Fruit fly (Drosophila melanogaster): ENCODE results near the gene CG11836.

CG11836 gene

DNA sequence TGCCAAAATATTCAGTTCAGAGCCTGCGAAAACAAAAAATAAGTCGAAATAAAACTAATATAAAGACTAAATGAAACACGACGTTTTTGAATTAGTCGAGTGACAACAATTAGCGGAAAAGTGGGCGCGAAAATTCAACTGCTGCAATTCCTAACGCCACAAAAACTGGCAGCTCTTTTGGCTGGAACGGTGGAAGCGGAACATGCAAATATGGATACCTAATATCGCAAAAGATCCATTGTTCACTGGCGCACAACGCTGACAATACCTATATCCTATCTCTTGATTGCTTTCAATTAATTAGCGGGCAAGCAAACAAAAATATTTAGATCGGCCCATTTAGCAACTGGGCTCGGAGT lies 21.6 kb upstream of the CG11836 start, which contains the start of gene CG11791:
CG11791 (plus strand) TSS at position 234 of the 359 bp plus-strand sequence.
- TF ChIP-seq psq (optimal IDR thresholded peaks at IDR 0.05) (no peak), usp (GFP tag; optimal IDR thresholded peaks at IDR 0.05) (no peak), pan (optimal IDR thresholded peaks at IDR 0.05) (no peak), Dll (optimal IDR thresholded peaks at IDR 0.05) (no peak), EcR (GFP tag; optimal IDR thresholded peaks at IDR 0.05) (no peak), CG8478 (optimal IDR thresholded peaks at IDR 0.05) (no peak)

dm6 chr3R:25049742-25050517 lies 21.0 kb upstream of the CG11836 start:
- TF ChIP-seq EcR (GFP tag; optimal IDR thresholded peaks at IDR 0.05) = no peak
- TF ChIP-seq pan (optimal IDR thresholded peaks at IDR 0.05) = no peak
- no peak for TF ChIP-seq Dll (optimal IDR thresholded peaks at IDR 0.05)
- no peak for TF ChIP-seq CG8478 (optimal IDR thresholded peaks at IDR 0.05)
- no peak for TF ChIP-seq usp (GFP tag; optimal IDR thresholded peaks at IDR 0.05)
- TF ChIP-seq psq (optimal IDR thresholded peaks at IDR 0.05) = no peak

- TF ChIP-seq EcR (GFP tag; optimal IDR thresholded peaks at IDR 0.05) (no peak), usp (GFP tag; optimal IDR thresholded peaks at IDR 0.05) (no peak), psq (optimal IDR thresholded peaks at IDR 0.05) (no peak), pan (optimal IDR thresholded peaks at IDR 0.05) (no peak), Dll (optimal IDR thresholded peaks at IDR 0.05) (no peak), CG8478 (optimal IDR thresholded peaks at IDR 0.05) (no peak)
Observed at dm6 chr3R:25050649-25051048, 20.3 kb upstream of the CG11836 start.

dm6 chr3R:25051441-25052097 lies 19.4 kb upstream of the CG11836 start:
- TF ChIP-seq usp (GFP tag; optimal IDR thresholded peaks at IDR 0.05) (no peak), Dll (optimal IDR thresholded peaks at IDR 0.05) (no peak), psq (optimal IDR thresholded peaks at IDR 0.05) (no peak), EcR (GFP tag; optimal IDR thresholded peaks at IDR 0.05) (no peak), CG8478 (optimal IDR thresholded peaks at IDR 0.05) (no peak), pan (optimal IDR thresholded peaks at IDR 0.05) (no peak)

- TF ChIP-seq psq (optimal IDR thresholded peaks at IDR 0.05) (no peak), Dll (optimal IDR thresholded peaks at IDR 0.05) (no peak), usp (GFP tag; optimal IDR thresholded peaks at IDR 0.05) (no peak), CG8478 (optimal IDR thresholded peaks at IDR 0.05) (no peak), pan (optimal IDR thresholded peaks at IDR 0.05) (no peak), EcR (GFP tag; optimal IDR thresholded peaks at IDR 0.05) (no peak)
Observed at dm6 chr3R:25054451-25055188, 16.3 kb upstream of the CG11836 start, which contains the start of gene CG31109. TSS of gene CG31109 (minus strand) at chr3R:25054653.

- no peak for TF ChIP-seq psq (optimal IDR thresholded peaks at IDR 0.05)
- no peak for TF ChIP-seq EcR (GFP tag; optimal IDR thresholded peaks at IDR 0.05)
- no peak for TF ChIP-seq Dll (optimal IDR thresholded peaks at IDR 0.05)
- TF ChIP-seq usp (GFP tag; optimal IDR thresholded peaks at IDR 0.05) = no peak
Observed at dm6 chr3R:25056016-25056415, 14.9 kb upstream of the CG11836 start, which contains the start of the genes CG31111 and stac. TSS of gene CG31111 (minus strand) at chr3R:25056177. TSS of gene stac (plus strand) at chr3R:25056286.

DNA sequence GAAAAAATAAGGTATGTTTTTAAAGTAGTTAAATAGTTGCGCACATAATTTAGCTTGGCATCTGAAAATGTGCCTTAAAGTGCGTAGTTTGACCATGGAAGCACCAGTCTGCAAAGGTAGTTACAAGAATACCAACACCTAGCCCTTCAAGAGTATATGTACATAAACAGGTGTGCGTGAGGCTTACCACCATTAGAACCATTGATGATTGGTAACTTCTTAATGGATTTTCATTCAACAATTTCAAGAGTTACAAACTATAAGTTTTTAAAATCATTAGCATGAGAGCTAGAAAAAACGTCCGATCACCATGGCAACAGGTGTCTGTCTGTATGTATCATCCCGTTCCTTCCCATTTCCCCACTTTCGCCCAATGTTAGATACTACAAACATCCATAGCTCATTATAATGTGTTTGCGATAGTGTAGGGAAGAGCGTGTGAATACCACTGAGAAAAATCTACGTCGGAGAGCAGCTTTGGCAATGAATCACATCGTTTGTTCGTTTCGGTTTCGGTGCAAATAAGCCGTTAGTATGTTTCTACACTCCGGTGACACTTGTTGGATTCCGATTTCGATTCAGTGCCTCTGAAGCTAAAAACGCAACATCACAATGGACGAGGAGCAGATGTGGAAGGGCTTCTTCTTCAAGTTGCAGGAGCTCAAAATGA lies 14.3 kb upstream of the CG11836 start:
- no peak for TF ChIP-seq Dll (optimal IDR thresholded peaks at IDR 0.05)
- no peak for TF ChIP-seq psq (optimal IDR thresholded peaks at IDR 0.05)
- TF ChIP-seq pan (optimal IDR thresholded peaks at IDR 0.05) = no peak
- no peak for TF ChIP-seq usp (GFP tag; optimal IDR thresholded peaks at IDR 0.05)
- TF ChIP-seq EcR (GFP tag; optimal IDR thresholded peaks at IDR 0.05) = no peak
- TF ChIP-seq CG8478 (optimal IDR thresholded peaks at IDR 0.05) = no peak

DNA sequence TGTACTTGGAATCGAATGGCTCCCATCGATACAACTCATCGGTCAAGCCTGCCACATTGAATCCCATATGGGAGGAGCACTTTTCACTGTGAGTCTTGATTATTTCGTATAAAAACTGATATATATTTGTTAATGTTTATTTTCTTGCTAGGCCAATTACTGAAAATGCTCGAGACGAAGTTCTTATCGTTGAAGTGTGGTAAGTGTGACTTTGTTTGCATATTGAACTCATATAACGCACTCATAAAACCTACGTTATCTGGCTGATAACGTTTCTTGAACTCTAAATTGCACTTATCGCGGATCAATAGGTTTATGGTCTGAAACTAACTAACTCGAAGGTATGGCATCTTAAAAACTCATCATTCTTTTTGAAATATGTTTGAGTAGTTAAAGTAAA lies 10.5 kb upstream of the CG11836 start:
- TF ChIP-seq CG8478 (optimal IDR thresholded peaks at IDR 0.05) (no peak), EcR (GFP tag; optimal IDR thresholded peaks at IDR 0.05) (no peak)

DNA sequence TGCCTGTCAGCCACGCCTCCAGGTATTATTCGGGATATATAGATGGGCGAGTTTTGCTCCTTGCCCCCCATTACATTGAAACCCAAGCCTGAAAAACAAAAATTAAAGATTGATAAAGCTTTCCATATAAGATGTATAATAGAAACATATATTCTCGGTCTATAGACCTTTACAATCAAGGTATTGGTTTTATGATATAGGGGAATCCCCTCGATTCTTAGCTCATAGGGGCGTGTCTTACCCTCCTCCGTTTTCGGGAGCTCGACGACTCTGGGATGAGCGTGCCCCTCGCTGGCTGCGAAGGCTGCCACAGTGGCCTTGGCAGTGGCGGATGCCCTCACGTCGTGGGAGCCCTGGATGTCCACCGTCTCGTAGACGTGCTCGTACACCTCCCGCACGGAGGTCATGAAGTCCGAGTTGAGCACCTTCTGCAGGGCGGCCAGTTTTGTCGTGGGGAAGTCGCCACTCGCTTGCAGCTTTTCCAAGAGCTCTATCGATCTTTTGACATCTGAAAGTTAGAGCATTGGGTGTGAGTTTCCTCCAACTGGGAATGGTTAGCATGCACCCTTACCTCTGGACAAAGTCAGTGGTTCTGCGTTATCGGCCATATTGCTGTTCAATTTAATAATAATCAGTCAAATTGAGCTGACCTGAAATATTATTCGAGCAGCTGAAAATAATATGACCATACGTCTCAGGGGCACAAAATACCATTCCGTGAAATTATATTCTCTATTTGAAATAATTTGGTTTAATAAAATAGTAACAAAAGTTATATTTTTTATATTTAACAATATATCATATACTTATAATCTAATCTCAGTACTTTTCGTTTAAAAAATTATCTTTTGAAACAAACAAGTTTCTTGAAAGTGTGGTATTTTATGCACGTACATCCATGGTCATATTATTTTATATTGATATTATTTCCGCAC lies 5.8 kb upstream of the CG11836 start, which contains the start of the genes veli and PQBP1:
veli (minus strand) TSS at position 685 of the 935 bp plus-strand sequence.
PQBP1 (plus strand) TSS at position 885 of the 935 bp plus-strand sequence.
- no peak for TF ChIP-seq pan (optimal IDR thresholded peaks at IDR 0.05)
- no peak for TF ChIP-seq CG8478 (optimal IDR thresholded peaks at IDR 0.05)
- no peak for TF ChIP-seq Dll (optimal IDR thresholded peaks at IDR 0.05)
- no peak for TF ChIP-seq usp (GFP tag; optimal IDR thresholded peaks at IDR 0.05)
- TF ChIP-seq EcR (GFP tag; optimal IDR thresholded peaks at IDR 0.05) = no peak
- TF ChIP-seq psq (optimal IDR thresholded peaks at IDR 0.05) = no peak

dm6 chr3R:25066856-25067255 lies 4.1 kb upstream of the CG11836 start:
- TF ChIP-seq EcR (GFP tag; optimal IDR thresholded peaks at IDR 0.05) (no peak), pan (optimal IDR thresholded peaks at IDR 0.05) (no peak), CG8478 (optimal IDR thresholded peaks at IDR 0.05) (no peak), Dll (optimal IDR thresholded peaks at IDR 0.05) (no peak), usp (GFP tag; optimal IDR thresholded peaks at IDR 0.05) (no peak), psq (optimal IDR thresholded peaks at IDR 0.05) (no peak)
